Fruit fly (Drosophila melanogaster): ENCODE data around the gene CG17855.

DNA sequence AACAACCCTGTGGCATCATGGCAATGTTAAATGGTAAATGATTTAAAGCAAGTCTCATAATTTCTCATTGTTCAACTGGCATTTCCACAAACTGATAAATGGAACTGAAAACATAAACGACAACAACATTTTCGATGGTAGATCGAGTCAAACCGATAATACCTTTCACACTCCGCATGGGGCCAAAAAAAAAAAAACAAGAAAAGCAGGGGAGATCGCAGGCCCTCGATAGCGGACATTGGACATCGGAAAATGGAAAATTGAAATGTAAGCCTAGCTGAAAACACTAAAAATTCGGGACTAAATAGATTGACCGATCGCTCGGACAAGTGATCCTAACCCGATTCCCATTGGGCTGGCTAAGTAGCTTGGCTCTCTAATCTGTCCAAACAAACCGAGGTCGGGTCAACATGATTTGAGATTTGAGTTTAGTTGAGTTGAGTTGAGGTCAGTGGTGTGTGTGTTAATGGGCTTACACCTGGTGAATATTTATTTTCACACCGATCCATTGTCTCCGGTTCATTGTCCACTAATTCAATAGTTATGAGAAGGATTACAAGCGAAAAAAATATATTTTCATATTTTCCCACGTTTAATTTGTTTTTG is 43.9 kb downstream of the CG17855 start:
- TF ChIP-seq psq (optimal IDR thresholded peaks at IDR 0.05) (no peak), Myc (optimal IDR thresholded peaks at IDR 0.05) (no peak), ttk (optimal IDR thresholded peaks at IDR 0.05) (no peak), h (optimal IDR thresholded peaks at IDR 0.05) (no peak)
